Fruit fly (Drosophila melanogaster): ENCODE results near the gene CG31674.

DNA sequence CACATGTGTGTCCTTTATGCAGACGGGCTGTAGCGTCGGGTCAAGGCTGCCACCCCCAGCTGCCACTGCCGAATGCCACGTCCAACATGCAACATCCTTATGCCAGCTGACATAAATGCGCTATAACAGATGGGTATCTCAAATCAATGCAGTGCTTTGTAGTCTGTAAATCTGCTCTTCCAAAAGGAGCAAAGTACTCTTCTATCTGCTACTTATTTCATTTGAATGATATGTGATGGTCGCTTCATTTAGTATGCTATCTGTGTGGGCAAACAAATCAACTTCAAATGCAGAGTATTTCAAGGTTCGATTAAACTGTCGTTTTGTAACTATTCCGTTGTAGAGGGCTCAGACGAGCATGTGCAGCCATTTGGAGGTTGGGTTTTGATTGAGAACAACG lies 21.8 kb upstream of the CG31674 start:
- TF ChIP-seq Snoo (tag; optimal IDR thresholded peaks at IDR 0.05), result no peak
- TF ChIP-seq CG12605 (GFP tag; IDR thresholded peaks at IDR 0.05), result no peak
